Worm (Caenorhabditis elegans) whole organism, early embryonic: ENCODE measurements around the gene nhx-5.
A peak's percentile ranks its signal among the peaks of the same experiment; 100 is the strongest.

Experiments
- B0310.2 ChIP-seq: sonication (generic microtip); optimal IDR thresholded peaks from 2 replicates; lab custom pipeline; 2016; ENCODE audit warnings: mild to moderate bottlenecking, missing genetic modification characterization, missing compliant biosample characterization
- F13C5.2 ChIP-seq: sonication (generic microtip); optimal IDR thresholded peaks from 2 replicates; lab custom pipeline; 2017; ENCODE audit warnings: mild to moderate bottlenecking, missing genetic modification characterization, inconsistent platforms, missing compliant biosample characterization
- aly-1 ChIP-seq: sonication (generic microtip); optimal IDR thresholded peaks from 2 replicates; lab custom pipeline; 2016; ENCODE audit warnings: missing genetic modification characterization, missing compliant biosample characterization
- ama-1 ChIP-seq: fragments of 150-350 bp; optimal IDR thresholded peaks from 2 replicates; lab custom pipeline; 2014
- ceh-13 ChIP-seq: fragments of 200-800 bp; sonication (Bioruptor generic); optimal IDR thresholded peaks from 2 replicates; lab custom pipeline; 2018; ENCODE audit warnings: mild to moderate bottlenecking, missing genetic modification characterization, missing compliant biosample characterization
- ceh-36 ChIP-seq: sonication (generic microtip); optimal IDR thresholded peaks from 2 replicates; lab custom pipeline; 2016; ENCODE audit warnings: missing genetic modification characterization, inconsistent platforms, missing compliant biosample characterization
- ets-7 ChIP-seq: sonication (generic microtip); optimal IDR thresholded peaks from 2 replicates; lab custom pipeline; 2016; ENCODE audit warnings: missing genotype, missing genetic modification characterization, missing compliant biosample characterization
- flt-1 ChIP-seq: fragments of 200-800 bp; sonication (Bioruptor generic); IDR thresholded peaks from 2 replicates; pipeline ENCODE4 v1.3.6; 2022; ENCODE audit warnings: missing genetic modification characterization, missing compliant biosample characterization
- hmg-4 ChIP-seq: fragments of 200-800 bp; sonication (Bioruptor generic); optimal IDR thresholded peaks from 2 replicates; lab custom pipeline; 2018; ENCODE audit warnings: mild to moderate bottlenecking, missing genetic modification characterization, missing compliant biosample characterization
- hnd-1 ChIP-seq: sonication (generic microtip); optimal IDR thresholded peaks from 2 replicates; lab custom pipeline; 2016; ENCODE audit warnings: missing genetic modification characterization, missing compliant biosample characterization
- pes-1 ChIP-seq: fragments of 200-800 bp; sonication (Bioruptor generic); IDR thresholded peaks from 2 replicates; pipeline ENCODE4 v1.3.6; 2022; ENCODE audit warnings: missing genetic modification reagents, missing genetic modification characterization, missing compliant biosample characterization
- scrt-1 ChIP-seq: fragments of 200-800 bp; sonication (Bioruptor generic); IDR thresholded peaks from 2 replicates; pipeline ENCODE4 v1.3.6; 2022; ENCODE audit warnings: missing genetic modification characterization, missing compliant biosample characterization
- sea-1 ChIP-seq: fragments of 200-800 bp; sonication (Bioruptor generic); conservative IDR thresholded peaks from 2 replicates; pipeline ENCODE4 v1.3.6; 2022; ENCODE audit warnings: missing genetic modification characterization, missing compliant biosample characterization
- tbx-11 ChIP-seq: fragments of 200-800 bp; sonication (Bioruptor generic); IDR thresholded peaks from 2 replicates; pipeline ENCODE4 v1.3.6; 2022; ENCODE audit warnings: missing genetic modification characterization, missing compliant biosample characterization
- tbx-37 ChIP-seq: fragments of 200-800 bp; sonication (Bioruptor generic); conservative IDR thresholded peaks from 2 replicates; pipeline ENCODE4 v1.3.6; 2022; ENCODE audit warnings: missing genetic modification reagents, missing genetic modification characterization, missing compliant biosample characterization

nhx-5 gene

DNA sequence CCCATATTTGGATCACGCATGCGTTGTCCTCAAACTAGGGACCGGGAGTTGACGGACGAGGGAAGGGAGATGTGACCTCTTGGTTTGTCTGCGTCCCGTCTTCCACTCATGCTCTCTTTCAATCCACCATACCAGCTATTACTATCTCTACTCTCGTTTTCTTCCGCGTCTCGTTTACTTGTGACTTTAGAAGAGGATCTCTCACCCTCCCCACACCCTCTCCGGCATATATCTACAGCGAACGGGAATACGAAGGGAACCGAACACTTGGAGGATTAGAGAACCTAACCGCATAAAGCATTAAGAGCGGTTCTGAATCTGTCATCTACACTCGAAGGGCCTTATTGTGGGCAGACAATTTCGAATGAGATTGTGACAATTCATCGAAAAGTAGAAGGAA is 46.4 kb downstream of the nhx-5 start:
- TF ChIP-seq scrt-1 (GFP tag; lab: Robert Waterston, UW): no peak
- TF ChIP-seq ama-1: no peak
- TF ChIP-seq hmg-4: peak; percentile 69
- peak; percentile 15 for TF ChIP-seq ceh-36 (tag; lab: Kevin White, UChicago)
- TF ChIP-seq sea-1: no peak
- peak; percentile 50 for TF ChIP-seq F13C5.2 (tag; lab: Kevin White, UChicago)

DNA sequence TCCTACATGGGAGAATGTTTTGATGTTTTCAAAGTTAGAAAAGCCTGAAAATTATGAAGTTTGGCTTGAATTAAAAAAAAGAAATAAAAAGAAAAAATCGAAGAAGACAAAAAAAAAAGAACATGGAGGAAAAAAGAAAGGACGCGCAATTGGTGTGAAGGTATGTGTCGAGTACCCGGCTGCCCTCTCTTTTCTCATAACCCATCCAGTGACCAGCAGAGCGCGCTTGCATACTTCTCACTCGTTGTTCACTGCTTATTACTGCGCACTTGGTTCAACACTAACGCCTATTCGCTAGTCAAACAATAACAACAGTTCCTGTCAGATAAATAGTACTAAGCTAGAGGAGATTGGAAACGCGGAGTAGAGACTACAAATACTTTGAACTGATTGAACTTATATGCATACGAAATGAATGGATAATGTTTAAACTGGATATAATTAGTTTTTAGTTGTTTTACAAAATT is 47.4 kb downstream of the nhx-5 start, which contains the start of gene abl-1:
TSS of gene abl-1 (minus strand) at position 51 of the 467 bp plus-strand sequence.
- TF ChIP-seq hnd-1 (tag; lab: Kevin White, UChicago) (no peak), F13C5.2 (tag; lab: Kevin White, UChicago) (peak; percentile 15), ets-7 (tag; lab: Kevin White, UChicago) (no peak), flt-1 (GFP tag; lab: Robert Waterston, UW) (no peak), ceh-13 (no peak)

DNA sequence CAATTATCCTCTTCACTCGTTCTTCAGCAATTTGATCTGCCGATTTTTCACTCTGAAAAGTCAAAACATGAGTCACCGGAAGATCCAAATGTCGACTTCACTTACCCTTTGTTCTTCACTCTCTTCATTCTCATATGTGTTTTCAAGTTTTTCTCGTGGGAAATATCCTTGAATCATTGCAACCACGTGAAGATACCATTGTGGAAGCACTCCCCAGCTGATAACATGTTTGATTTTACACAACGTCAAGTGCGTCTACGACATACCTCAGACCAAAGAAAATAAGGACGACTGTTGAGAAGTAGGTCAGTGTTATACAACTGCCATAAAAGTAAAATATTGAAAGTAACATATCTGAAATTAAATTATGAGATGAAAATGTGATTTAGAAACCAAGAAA is 51.7 kb downstream of the nhx-5 start, which contains the start of gene M79.2:
TSS of gene M79.2 (minus strand) at position 354 of the 400 bp plus-strand sequence.
- TF ChIP-seq tbx-11 (no peak), F13C5.2 (tag; lab: Kevin White, UChicago) (no peak), ceh-13 (no peak), hnd-1 (tag; lab: Kevin White, UChicago) (no peak), aly-1 (tag; lab: Kevin White, UChicago) (no peak), tbx-37 (GFP tag; lab: Robert Waterston, UW) (no peak)

DNA sequence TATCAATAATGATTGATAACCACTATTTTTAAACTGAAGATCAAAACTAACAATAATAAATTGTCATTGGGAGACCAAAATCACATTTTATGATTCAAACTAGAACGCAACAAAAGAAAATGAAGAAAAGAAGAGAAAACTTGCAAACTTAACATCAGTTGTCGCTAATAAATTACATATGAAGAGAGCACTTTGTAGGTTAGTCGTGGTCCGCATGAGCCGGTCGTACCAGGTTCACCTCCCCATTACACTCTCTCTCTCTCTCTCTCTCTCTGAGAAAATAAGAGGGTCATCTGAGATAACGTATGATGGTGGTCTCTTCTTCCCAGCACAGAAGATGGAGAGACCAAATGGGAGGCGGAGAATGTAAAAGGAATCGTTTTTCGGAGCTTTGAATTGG is 52.4 kb downstream of the nhx-5 start:
- TF ChIP-seq pes-1 (GFP tag; lab: Robert Waterston, UW) (no peak), tbx-11 (no peak), ceh-13 (no peak), hmg-4 (no peak), sea-1 (no peak), ama-1 (no peak), B0310.2 (tag; lab: Kevin White, UChicago) (no peak), tbx-37 (GFP tag; lab: Robert Waterston, UW) (no peak), flt-1 (GFP tag; lab: Robert Waterston, UW) (no peak), aly-1 (tag; lab: Kevin White, UChicago) (no peak), ceh-36 (tag; lab: Kevin White, UChicago) (no peak)

DNA sequence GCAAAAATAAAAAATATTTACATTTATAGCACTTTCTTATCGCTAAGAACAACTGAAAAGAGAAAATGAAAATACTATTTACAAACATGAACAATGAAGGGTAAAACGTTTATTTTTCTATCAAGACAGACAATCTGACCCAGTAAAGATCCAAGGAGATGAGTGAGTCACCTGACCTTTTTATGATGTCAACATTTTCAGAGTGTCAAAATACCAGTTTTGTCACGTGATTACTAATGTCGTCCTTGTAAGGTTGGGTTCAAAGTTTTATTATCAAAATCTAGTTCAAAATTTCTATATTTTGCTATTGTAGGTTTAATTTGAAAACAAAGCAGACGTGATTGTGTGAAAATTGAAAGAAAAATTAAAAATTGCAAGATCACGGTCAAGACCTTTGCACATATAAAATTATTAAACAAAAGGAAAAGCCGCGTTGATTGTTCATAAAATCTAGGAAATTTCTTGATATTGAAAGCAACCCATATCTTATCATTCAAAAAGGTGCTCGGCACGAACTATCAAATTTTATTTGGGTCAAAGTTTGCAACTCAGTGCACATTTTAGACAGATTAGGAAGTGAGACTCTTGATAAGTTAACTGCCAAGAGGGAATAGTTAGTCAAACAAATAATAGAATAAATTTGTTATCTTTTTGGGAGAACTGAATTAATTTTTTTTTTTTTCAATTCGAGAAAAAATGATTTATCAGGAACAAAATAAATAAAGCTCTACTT is 53.5 kb downstream of the nhx-5 start:
- no peak for TF ChIP-seq sea-1
- no peak for TF ChIP-seq B0310.2 (tag; lab: Kevin White, UChicago)
- TF ChIP-seq ets-7 (tag; lab: Kevin White, UChicago): no peak
